Fruit fly (Drosophila melanogaster) whole organism, embryonic: ENCODE results near the gene Scgbeta.
A peak's percentile ranks its signal among the peaks of the same experiment; 100 is the strongest.

Source experiments
- BtbVII ChIP-seq: fragments of 200-800 bp; sonication (Bioruptor generic); optimal IDR thresholded peaks from 3 replicates; lab custom pipeline; 2017; ENCODE audit warnings: missing biosample characterization, mild to moderate bottlenecking, missing genetic modification characterization
- CG10267 ChIP-seq: fragments of 200-800 bp; sonication (Bioruptor generic); optimal IDR thresholded peaks from 2 replicates; lab custom pipeline; 2018; ENCODE audit warnings: missing biosample characterization, mild to moderate bottlenecking, missing genetic modification characterization, moderate library complexity
- CG12071 ChIP-seq: fragments of 200-800 bp; sonication (Bioruptor generic); optimal IDR thresholded peaks from 3 replicates; lab custom pipeline; 2018; ENCODE audit warnings: missing biosample characterization, mild to moderate bottlenecking, missing genetic modification characterization
- CG12219 ChIP-seq: fragments of 200-800 bp; sonication (Bioruptor generic); optimal IDR thresholded peaks from 3 replicates; lab custom pipeline; 2018; ENCODE audit warnings: missing biosample characterization, mild to moderate bottlenecking, missing genetic modification characterization
- CG12769 ChIP-seq: fragments of 200-800 bp; sonication (Bioruptor generic); optimal IDR thresholded peaks from 2 replicates; lab custom pipeline; 2019; ENCODE audit warnings: missing biosample characterization, mild to moderate bottlenecking, missing genetic modification characterization, moderate library complexity
- CG2120 ChIP-seq: fragments of 200-800 bp; sonication (Bioruptor generic); optimal IDR thresholded peaks from 3 replicates; lab custom pipeline; 2016; ENCODE audit warnings: missing biosample characterization, missing genetic modification characterization
- CG2129 ChIP-seq: fragments of 200-800 bp; sonication (Bioruptor generic); IDR thresholded peaks from 2 replicates; pipeline ENCODE4 v1.3.6; 2022; ENCODE audit warnings: missing biosample characterization, missing genetic modification characterization; ENCODE audit not compliant: partially characterized antibody
- CG30431 ChIP-seq: fragments of 200-800 bp; sonication (Bioruptor generic); optimal IDR thresholded peaks from 2 replicates; lab custom pipeline; 2017; ENCODE audit warnings: missing biosample characterization, missing genetic modification characterization
- CG4730 ChIP-seq: fragments of 200-800 bp; sonication (Bioruptor generic); IDR thresholded peaks from 2 replicates; pipeline ENCODE4 v1.3.6; 2022; ENCODE audit warnings: missing biosample characterization, missing genetic modification characterization
- CG7556 ChIP-seq: fragments of 200-800 bp; sonication (Bioruptor generic); optimal IDR thresholded peaks from 2 replicates; lab custom pipeline; 2017; ENCODE audit warnings: missing biosample characterization, mild to moderate bottlenecking, missing genetic modification characterization
- CG8924 ChIP-seq: fragments of 200-800 bp; optimal IDR thresholded peaks from 3 replicates; lab custom pipeline; 2019; ENCODE audit warnings: missing biosample characterization, mild to moderate bottlenecking, missing genetic modification characterization, moderate library complexity
- CG9932 ChIP-seq: fragments of 200-800 bp; sonication (Bioruptor generic); IDR thresholded peaks from 2 replicates; pipeline ENCODE4 v1.3.6; 2022; ENCODE audit warnings: missing biosample characterization, missing genetic modification characterization
- CTCF ChIP-seq: fragments of 200-800 bp; sonication (Bioruptor generic); optimal IDR thresholded peaks from 2 replicates; lab custom pipeline; 2017; ENCODE audit warnings: missing biosample characterization, mild to moderate bottlenecking, missing genetic modification characterization, moderate library complexity
- Dp ChIP-seq: fragments of 200-800 bp; sonication (Bioruptor generic); optimal IDR thresholded peaks from 2 replicates; lab custom pipeline; 2018; ENCODE audit warnings: missing biosample characterization, mild to moderate bottlenecking, missing genetic modification characterization, moderate library complexity
- E2f2 ChIP-seq: fragments of 200-800 bp; sonication (Bioruptor generic); IDR thresholded peaks from 2 replicates; pipeline ENCODE4 v1.3.6; 2022; ENCODE audit warnings: missing biosample characterization, missing genetic modification characterization
- HHEX ChIP-seq: fragments of 200-800 bp; sonication (Bioruptor generic); optimal IDR thresholded peaks from 3 replicates; lab custom pipeline; 2017; ENCODE audit warnings: missing biosample characterization, mild to moderate bottlenecking, missing genetic modification characterization, missing genetic modification reagents
- HLH3B ChIP-seq: fragments of 200-800 bp; sonication (Bioruptor generic); IDR thresholded peaks from 2 replicates; pipeline ENCODE4 v1.3.6; 2022; ENCODE audit warnings: missing biosample characterization, missing genetic modification characterization
- Hsf ChIP-seq: fragments of 200-800 bp; sonication (Bioruptor generic); optimal IDR thresholded peaks from 3 replicates; lab custom pipeline; 2016; ENCODE audit warnings: missing biosample characterization, missing genetic modification characterization
- Lhr ChIP-seq: fragments of 200-800 bp; sonication (Bioruptor generic); optimal IDR thresholded peaks from 3 replicates; lab custom pipeline; 2017; ENCODE audit warnings: mild to moderate bottlenecking, missing biosample characterization, missing genetic modification reagents, missing genetic modification characterization
- Med ChIP-seq: fragments of 200-800 bp; sonication (Bioruptor generic); peaks from one replicate; lab custom pipeline; 2016; ENCODE audit warnings: missing biosample characterization, missing genetic modification characterization, mild to moderate bottlenecking, inconsistent platforms, moderate library complexity
- Myb ChIP-seq: fragments of 200-800 bp; sonication (Bioruptor generic); optimal IDR thresholded peaks from 2 replicates; lab custom pipeline; 2016; ENCODE audit warnings: missing biosample characterization, missing genetic modification characterization
- Nf-YA ChIP-seq: fragments of 200-800 bp; sonication (Bioruptor generic); IDR thresholded peaks from 2 replicates; pipeline ENCODE4 v1.3.6; 2022; ENCODE audit warnings: missing biosample characterization, missing genetic modification characterization
- Ptx1 ChIP-seq: fragments of 200-800 bp; sonication (Bioruptor generic); IDR thresholded peaks from 2 replicates; pipeline ENCODE4 v1.3.6; 2022; ENCODE audit warnings: missing biosample characterization, missing genetic modification characterization
- Scr ChIP-seq: fragments of 200-800 bp; sonication (Bioruptor generic); IDR thresholded peaks from 2 replicates; pipeline ENCODE4 v1.3.6; 2022; ENCODE audit warnings: missing biosample characterization, missing genetic modification characterization; ENCODE audit not compliant: partially characterized antibody
- Xrp1 ChIP-seq: fragments of 200-800 bp; sonication (Bioruptor generic); IDR thresholded peaks from 2 replicates; pipeline ENCODE4 v1.3.6; 2022; ENCODE audit warnings: missing biosample characterization, missing genetic modification characterization
- chif ChIP-seq, 2 experiments: fragments of 200-800 bp; sonication (Bioruptor generic); optimal IDR thresholded peaks; 3 replicates each; lab custom pipeline; 2016; ENCODE audit warnings: missing biosample characterization in 2 of 2, missing genetic modification characterization in 2 of 2
- ci ChIP-seq: fragments of 200-800 bp; sonication (Bioruptor generic); IDR thresholded peaks from 3 replicates; pipeline ENCODE4 v1.3.6; 2022; ENCODE audit warnings: missing biosample characterization, missing genetic modification characterization
- ems ChIP-seq: fragments of 200-800 bp; sonication (Bioruptor generic); optimal IDR thresholded peaks from 3 replicates; lab custom pipeline; 2016; ENCODE audit warnings: missing biosample characterization, missing genetic modification characterization
- fu2 ChIP-seq: fragments of 200-800 bp; sonication (Bioruptor generic); optimal IDR thresholded peaks from 2 replicates; lab custom pipeline; 2016; ENCODE audit warnings: missing biosample characterization, missing genetic modification characterization
- gro ChIP-seq: fragments of 200-800 bp; sonication (Bioruptor generic); optimal IDR thresholded peaks from 2 replicates; lab custom pipeline; 2016; ENCODE audit warnings: missing biosample characterization, missing genetic modification characterization
- gsb ChIP-seq: fragments of 200-800 bp; sonication (Bioruptor generic); IDR thresholded peaks from 2 replicates; pipeline ENCODE4 v1.3.6; 2022; ENCODE audit warnings: missing biosample characterization, missing genetic modification characterization
- hkb ChIP-seq, 2 experiments: fragments of 200-800 bp in 1 of 2; fragments of >200 bp in 1 of 2; sonication (Bioruptor generic) in 1 of 2; IDR thresholded peaks in 1 of 2; optimal IDR thresholded peaks in 1 of 2; 2 replicates each; pipeline versions ENCODE4 v1.3.6 to Lab custom; 2017 to 2022; ENCODE audit warnings: missing biosample characterization in 1 of 2, missing genetic modification characterization in 1 of 2
- kni ChIP-seq: fragments of 200-800 bp; sonication (Bioruptor generic); optimal IDR thresholded peaks from 3 replicates; lab custom pipeline; 2017; ENCODE audit warnings: mild to moderate bottlenecking, missing biosample characterization, missing genetic modification reagents, missing genetic modification characterization
- lmd ChIP-seq: fragments of 200-800 bp; sonication (Bioruptor generic); IDR thresholded peaks from 2 replicates; pipeline ENCODE4 v1.3.6; 2022; ENCODE audit warnings: missing biosample characterization, missing genetic modification characterization
- luna ChIP-seq: fragments of 200-800 bp; sonication (Bioruptor generic); optimal IDR thresholded peaks from 2 replicates; lab custom pipeline; 2016; ENCODE audit warnings: missing biosample characterization, missing genetic modification characterization
- nerfin-2 ChIP-seq: fragments of 200-800 bp; sonication (Bioruptor generic); IDR thresholded peaks from 2 replicates; pipeline ENCODE4 v1.3.6; 2022; ENCODE audit warnings: missing biosample characterization, missing genetic modification characterization; ENCODE audit not compliant: partially characterized antibody
- nmo ChIP-seq: fragments of 200-800 bp; sonication (Bioruptor generic); optimal IDR thresholded peaks from 2 replicates; lab custom pipeline; 2018; ENCODE audit warnings: missing biosample characterization, mild to moderate bottlenecking, missing genetic modification characterization, moderate library complexity
- phol ChIP-seq: fragments of 200-800 bp; sonication (Bioruptor generic); optimal IDR thresholded peaks from 3 replicates; lab custom pipeline; 2018; ENCODE audit warnings: missing biosample characterization, mild to moderate bottlenecking, missing genetic modification characterization, moderate library complexity
- prd ChIP-seq, 3 experiments: fragments of >200 bp in 2 of 3; fragments of 200-800 bp in 1 of 3; sonication (Bioruptor generic) in 1 of 3; optimal IDR thresholded peaks in 2 of 3; IDR thresholded peaks in 1 of 3; 2 replicates in 2 of 3; 3 replicates in 1 of 3; pipeline versions ENCODE4 v1.3.6 to Lab custom; 2017 to 2022; ENCODE audit warnings: missing biosample characterization in 1 of 3, missing genetic modification characterization in 1 of 3
- pros ChIP-seq: fragments of 200-800 bp; sonication (Bioruptor generic); optimal IDR thresholded peaks from 3 replicates; lab custom pipeline; 2019; ENCODE audit warnings: missing biosample characterization, mild to moderate bottlenecking, missing genetic modification characterization, moderate library complexity
- ranshi ChIP-seq: fragments of 200-800 bp; sonication (Bioruptor generic); IDR thresholded peaks from 2 replicates; pipeline ENCODE4 v1.3.6; 2022; ENCODE audit warnings: missing biosample characterization, missing genetic modification characterization
- rib ChIP-seq: fragments of 200-800 bp; sonication (Bioruptor generic); IDR thresholded peaks from 2 replicates; pipeline ENCODE4 v1.3.6; 2022; ENCODE audit warnings: missing biosample characterization, missing genetic modification characterization
- row ChIP-seq: fragments of 200-800 bp; sonication (Bioruptor generic); IDR thresholded peaks from 3 replicates; pipeline ENCODE4 v1.3.6; 2022; ENCODE audit warnings: missing biosample characterization, missing genetic modification characterization
- twi ChIP-seq: fragments of 200-800 bp; optimal IDR thresholded peaks from 2 replicates; lab custom pipeline; 2019; ENCODE audit warnings: missing biosample characterization, mild to moderate bottlenecking, missing genetic modification characterization, moderate library complexity
- wor ChIP-seq: fragments of 200-800 bp; sonication (Bioruptor generic); IDR thresholded peaks from 2 replicates; pipeline ENCODE4 v1.3.6; 2022; ENCODE audit warnings: missing biosample characterization, missing genetic modification characterization

Gene Scgbeta

DNA sequence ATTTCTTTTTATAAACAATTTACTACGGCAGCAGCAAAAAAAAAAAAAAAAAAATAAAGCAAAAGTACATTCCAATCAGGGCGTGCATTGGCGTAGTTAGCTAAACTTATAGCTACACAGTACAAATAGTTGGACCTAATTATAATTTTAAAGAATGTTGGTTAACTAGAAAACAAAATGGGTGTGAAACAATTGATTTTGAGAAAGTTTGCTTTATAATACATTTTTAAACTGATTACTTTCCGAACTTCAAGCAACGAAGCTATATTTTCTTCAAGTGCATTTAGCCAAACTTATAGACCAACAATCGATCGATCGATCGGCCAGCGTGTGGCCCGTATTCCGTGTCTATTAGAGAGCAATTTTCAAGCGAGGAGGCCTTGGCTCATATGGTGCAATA, 29.1 kb upstream of the Scgbeta start (continued):
- no peak for TF ChIP-seq prd (optimal IDR thresholded peaks at IDR 0.05; lab: Kevin White, UChicago)
- peak; percentile 34; the same call in 1 of the 3 replicates for TF ChIP-seq prd (GFP tag; IDR thresholded peaks at IDR 0.05; lab: Robert Waterston, UW)
- TF ChIP-seq pros, result no peak
- TF ChIP-seq hkb (optimal IDR thresholded peaks at IDR 0.05; lab: Kevin White, UChicago), result no peak
- peak; percentile 62 for TF ChIP-seq hkb (GFP tag; IDR thresholded peaks at IDR 0.05; lab: Robert Waterston, UW)
- no peak for TF ChIP-seq rib (GFP tag; lab: Robert Waterston, UW)
- TF ChIP-seq CG12071 (GFP tag; lab: Kevin White, UChicago), result peak; percentile 9
- peak; percentile 27 for TF ChIP-seq nmo (GFP tag; lab: Kevin White, UChicago)
- peak in 1 of 2 experiments; percentile 16 for TF ChIP-seq chif (GFP tag; optimal IDR thresholded peaks at IDR 0.05; lab: Kevin White, UChicago)
- TF ChIP-seq Scr, result no peak
- no peak for TF ChIP-seq Dp (GFP tag; lab: Kevin White, UChicago)
- no peak for TF ChIP-seq CG30431 (GFP tag; lab: Kevin White, UChicago)
- no peak for TF ChIP-seq CG4730 (GFP tag; lab: Robert Waterston, UW)
- TF ChIP-seq gsb (GFP tag; lab: Robert Waterston, UW), result 0 out of 2 replicates have a peak, but pooled peaks have one; percentile 6
- peak; percentile 45 for TF ChIP-seq Xrp1 (GFP tag; lab: Robert Waterston, UW)
- 0 out of 2 replicates have a peak, but pooled peaks have one; percentile 21 for TF ChIP-seq CG9932
- TF ChIP-seq row (GFP tag; lab: Robert Waterston, UW), result peak; percentile 42
- peak; percentile 47 for TF ChIP-seq phol (tag; lab: Kevin White, UChicago)
- TF ChIP-seq E2f2 (GFP tag; lab: Robert Waterston, UW), result peak; percentile 13; the same call in 1 of the 2 replicates
- TF ChIP-seq HHEX (GFP tag; lab: Kevin White, UChicago), result peak; percentile 0
- TF ChIP-seq wor, result no peak
- no peak for TF ChIP-seq nerfin-2 (GFP tag; lab: Robert Waterston, UW)
- peak; percentile 56 for TF ChIP-seq Ptx1 (GFP tag; lab: Robert Waterston, UW)
- TF ChIP-seq CTCF (GFP tag; lab: Kevin White, UChicago), result no peak
- peak; percentile 58; the same call in 2 of the 3 replicates for TF ChIP-seq ci (GFP tag; lab: Robert Waterston, UW)
- TF ChIP-seq CG10267 (tag; lab: Kevin White, UChicago), result no peak
- no peak for TF ChIP-seq twi (tag; lab: Kevin White, UChicago)
- TF ChIP-seq ranshi, result peak; percentile 50; the same call in 1 of the 2 replicates
- TF ChIP-seq lmd (GFP tag; lab: Robert Waterston, UW), result 0 out of 2 replicates have a peak, but pooled peaks have one; percentile 16
- TF ChIP-seq CG7556 (GFP tag; lab: Kevin White, UChicago), result peak; percentile 4
- peak; percentile 13 for TF ChIP-seq BtbVII
- no peak for TF ChIP-seq Lhr (GFP tag; lab: Kevin White, UChicago)
- TF ChIP-seq fu2, result no peak
- no peak for TF ChIP-seq Nf-YA
- TF ChIP-seq gro (GFP tag; lab: Kevin White, UChicago), result no peak
- no peak for TF ChIP-seq kni
- TF ChIP-seq Med, result peak; percentile 80
- peak; percentile 5 for TF ChIP-seq CG8924 (tag; lab: Kevin White, UChicago)
- no peak for TF ChIP-seq CG2129 (GFP tag; lab: Robert Waterston, UW)
- peak; percentile 8 for TF ChIP-seq Hsf (GFP tag; lab: Kevin White, UChicago)
- no peak for TF ChIP-seq luna
- TF ChIP-seq CG2120, result peak; percentile 22
- TF ChIP-seq Myb (GFP tag; lab: Kevin White, UChicago), result no peak
- peak; percentile 42; the same call in 1 of the 2 replicates for TF ChIP-seq HLH3B (GFP tag; lab: Robert Waterston, UW)
- TF ChIP-seq CG12219 (GFP tag; lab: Kevin White, UChicago), result peak; percentile 23
- TF ChIP-seq ems (GFP tag; lab: Kevin White, UChicago), result peak; percentile 4
- TF ChIP-seq CG12769 (tag; lab: Kevin White, UChicago), result peak; percentile 43
